Worm (Caenorhabditis elegans): ENCODE data around the gene flp-14.
A peak's percentile ranks its signal among the peaks of the same experiment; 100 is the strongest.

The flp-14 gene

DNA sequence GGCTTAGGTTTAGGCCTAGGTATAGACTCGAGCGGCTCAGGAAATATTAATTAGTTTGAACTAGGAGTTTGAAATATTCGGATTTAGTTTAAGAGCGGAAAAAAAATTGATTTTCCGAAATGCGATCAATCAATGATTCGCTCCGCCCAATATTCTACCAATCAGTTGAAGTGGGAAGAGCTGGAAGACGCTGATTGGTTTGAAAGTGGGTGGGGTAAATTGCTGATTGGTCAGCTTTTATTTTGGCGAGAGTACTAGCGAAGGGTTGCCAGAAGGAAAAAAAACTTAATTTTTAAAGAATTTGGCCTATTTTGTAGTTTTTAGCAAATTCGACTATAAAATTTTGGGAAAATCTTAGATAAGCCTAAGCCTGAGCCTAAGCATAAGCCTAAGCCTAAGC is 33.8 kb downstream of the flp-14 start:
- TF ChIP-seq ceh-16 (tag; optimal IDR thresholded peaks at IDR 0.05) (no peak), nfya-1 (tag; optimal IDR thresholded peaks at IDR 0.05; ENCODE audit: insufficient read depth) (peak; percentile 96), fkh-2 (tag; optimal IDR thresholded peaks at IDR 0.05) (no peak)

DNA sequence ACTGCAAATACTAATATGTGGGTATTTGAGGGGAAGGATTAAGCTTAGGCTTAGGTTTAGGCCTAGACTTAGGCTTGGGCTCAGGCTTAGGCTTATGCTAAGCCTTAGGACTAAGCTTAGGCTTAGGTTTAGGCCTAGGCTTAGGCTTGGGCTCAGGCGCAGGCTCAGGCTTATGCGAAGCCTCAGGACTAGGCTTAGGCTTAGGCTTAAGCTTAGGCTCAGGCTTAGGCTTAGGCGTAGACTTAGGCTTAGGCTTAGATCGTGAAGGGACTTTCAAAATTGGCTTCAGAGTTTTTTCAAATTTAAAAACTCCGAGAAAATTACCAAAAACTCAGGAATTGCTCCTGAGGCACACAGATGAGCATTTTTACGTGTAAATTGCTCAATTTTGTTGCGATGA is 34.8 kb downstream of the flp-14 start:
- TF ChIP-seq pha-4 (tag; optimal IDR thresholded peaks at IDR 0.05), result no peak
- no peak for TF ChIP-seq skn-1 (tag; optimal IDR thresholded peaks at IDR 0.05)
- no peak for TF ChIP-seq R02D3.7 (tag; optimal IDR thresholded peaks at IDR 0.05)
- no peak for TF ChIP-seq elt-1 (tag; optimal IDR thresholded peaks at IDR 0.05)
- no peak for TF ChIP-seq nhr-25 (tag; optimal IDR thresholded peaks at IDR 0.05)
- TF ChIP-seq nhr-76 (tag; optimal IDR thresholded peaks at IDR 0.05), result no peak

DNA sequence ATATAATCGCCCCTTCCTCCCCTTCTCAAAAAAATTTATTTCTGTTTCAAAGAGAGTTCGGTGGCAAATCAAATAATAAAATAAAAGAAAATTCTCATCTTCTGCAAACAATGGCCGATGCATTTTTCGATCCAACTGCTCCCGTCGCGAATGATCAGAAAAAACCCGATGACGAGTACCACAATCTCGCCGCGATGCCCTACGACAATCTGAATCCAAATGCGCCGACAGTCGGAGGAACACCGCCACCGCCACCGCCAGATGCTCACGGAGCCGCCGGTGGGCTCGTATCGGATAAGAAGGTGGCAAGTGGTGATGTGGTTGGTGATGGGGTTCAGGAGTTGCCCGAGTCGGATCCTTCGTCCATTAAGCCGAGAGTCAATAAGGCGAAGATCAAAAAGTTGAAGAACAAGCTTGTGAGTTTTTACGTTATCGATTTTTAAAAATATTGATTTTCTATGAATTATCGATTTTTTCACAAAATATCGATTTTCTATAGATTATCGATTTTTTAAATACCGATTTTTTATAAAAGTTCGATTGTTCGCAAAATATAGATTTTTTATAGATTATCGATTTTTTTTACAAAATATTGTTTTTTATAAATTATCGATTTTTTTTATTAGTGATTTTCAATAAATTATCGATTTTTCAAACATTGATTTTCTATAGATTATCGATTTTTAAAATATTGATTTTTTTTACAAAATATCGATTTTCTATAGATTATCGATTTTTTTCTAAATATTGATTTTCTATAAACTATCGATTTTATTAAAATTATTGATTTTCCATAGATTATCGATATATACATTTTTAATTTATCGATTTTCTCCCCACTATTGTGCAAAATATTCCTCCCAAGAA is 41.3 kb downstream of the flp-14 start, which contains the start of gene Y39E4A.1:
Gene Y39E4A.1 (plus strand): TSS at position 51 of the 867 bp plus-strand sequence.
- no peak for TF ChIP-seq nhr-77 (tag; optimal IDR thresholded peaks at IDR 0.05)
- TF ChIP-seq nhr-67 (tag; optimal IDR thresholded peaks at IDR 0.05), result no peak
- peak; percentile 99 for TF ChIP-seq ceh-28 (tag; optimal IDR thresholded peaks at IDR 0.05)
- TF ChIP-seq elt-3 (tag; optimal IDR thresholded peaks at IDR 0.05), result no peak

DNA sequence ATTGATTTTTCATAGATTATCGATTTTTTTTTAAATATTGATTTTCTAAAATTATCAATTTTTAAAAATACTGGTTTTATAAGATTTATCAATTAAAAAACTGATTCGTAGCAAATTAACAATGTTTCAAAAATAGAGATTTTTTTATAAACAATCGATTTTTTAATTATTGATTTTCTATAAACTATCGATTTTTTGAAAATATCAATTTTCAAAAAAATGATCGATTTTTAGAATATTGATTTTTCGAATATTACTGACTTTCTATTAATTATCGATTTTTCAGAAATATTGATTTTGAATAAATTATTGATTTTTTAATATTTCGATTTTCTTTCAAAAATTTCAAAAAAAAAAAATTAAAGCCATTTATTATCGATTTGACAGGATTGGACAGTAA is 42.3 kb downstream of the flp-14 start:
- TF ChIP-seq ceh-28 (tag; optimal IDR thresholded peaks at IDR 0.05) (peak; percentile 98), egl-5 (tag; optimal IDR thresholded peaks at IDR 0.05) (no peak)

- TF ChIP-seq elt-1 (tag; optimal IDR thresholded peaks at IDR 0.05) (no peak), ZK546.5 (tag; optimal IDR thresholded peaks at IDR 0.05) (no peak), nfya-1 (tag; optimal IDR thresholded peaks at IDR 0.05; ENCODE audit: insufficient read depth) (no peak), nhr-237 (tag; optimal IDR thresholded peaks at IDR 0.05) (no peak), lin-15B (tag; optimal IDR thresholded peaks at IDR 0.05) (no peak), pqm-1 (tag; optimal IDR thresholded peaks at IDR 0.05) (peak; percentile 39), ceh-28 (tag; optimal IDR thresholded peaks at IDR 0.05) (no peak), ceh-16 (tag; optimal IDR thresholded peaks at IDR 0.05) (no peak), nhr-12 (tag; optimal IDR thresholded peaks at IDR 0.05) (no peak), elt-2 (tag; optimal IDR thresholded peaks at IDR 0.05) (peak; percentile 90), jun-1 (tag; optimal IDR thresholded peaks at IDR 0.05) (peak; percentile 42), fos-1 (tag; optimal IDR thresholded peaks at IDR 0.05) (no peak), nhr-28 (tag; optimal IDR thresholded peaks at IDR 0.05) (no peak)
These were observed 49.0 kb downstream of the flp-14 start for ce11 chrIII:12959286-12959685.

DNA sequence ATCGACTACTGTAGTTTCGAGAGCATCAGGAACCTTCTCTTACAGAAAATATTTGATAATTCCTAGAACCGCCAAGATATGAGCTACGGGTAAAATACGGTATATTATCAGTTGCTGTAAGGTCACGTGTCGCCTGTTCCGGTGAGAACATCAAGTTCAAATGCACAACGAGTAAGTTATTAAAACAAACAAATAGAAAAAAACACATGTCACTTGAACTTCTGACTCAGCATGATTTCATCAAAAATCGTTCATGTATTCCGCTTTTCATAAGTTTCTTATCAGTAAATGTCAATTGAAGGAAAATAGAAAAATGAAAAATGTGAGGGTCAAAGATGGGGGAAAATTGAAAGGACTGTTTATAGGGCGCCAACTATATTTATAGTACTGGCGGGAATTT is 50.4 kb downstream of the flp-14 start:
- no peak for TF ChIP-seq fos-1 (tag; optimal IDR thresholded peaks at IDR 0.05)
- TF ChIP-seq egl-27 (tag; optimal IDR thresholded peaks at IDR 0.05), result no peak
- no peak for TF ChIP-seq snpc-4 (tag; optimal IDR thresholded peaks at IDR 0.05)
- TF ChIP-seq pqm-1 (tag; optimal IDR thresholded peaks at IDR 0.05), result peak; percentile 60
- peak; percentile 81 for TF ChIP-seq elt-2 (tag; optimal IDR thresholded peaks at IDR 0.05)
- TF ChIP-seq jun-1 (tag; optimal IDR thresholded peaks at IDR 0.05), result peak; percentile 18
- peak; percentile 52 for TF ChIP-seq pha-4 (tag; optimal IDR thresholded peaks at IDR 0.05)
